Worm (Caenorhabditis elegans) whole organism, midembryonic: ENCODE data around the gene abch-1.

Source experiments
- flt-1 ChIP-seq: fragments of 200-800 bp; sonication (Bioruptor generic); IDR thresholded peaks from 2 replicates; pipeline ENCODE4 v1.3.6; 2022; ENCODE audit warnings: missing genetic modification characterization, missing compliant biosample characterization
- klf-2 ChIP-seq: fragments of 200-800 bp; sonication (Bioruptor generic); conservative IDR thresholded peaks from 2 replicates; pipeline ENCODE4 v1.3.6; 2022; ENCODE audit warnings: missing genetic modification reagents, missing genetic modification characterization, missing compliant biosample characterization
- med-1 ChIP-seq: sonication (generic microtip); optimal IDR thresholded peaks from 2 replicates; lab custom pipeline; 2017; ENCODE audit warnings: missing genetic modification characterization, mild to moderate bottlenecking, missing compliant biosample characterization, antibody characterized with exemption, missing genetic modification reagents; ENCODE audit not compliant: insufficient read depth

- TF ChIP-seq med-1 (GFP tag; lab: Kevin White, UChicago) (no peak), flt-1 (GFP tag; lab: Robert Waterston, UW) (no peak), klf-2 (GFP tag; lab: Robert Waterston, UW) (no peak)
Observed at ce11 chrII:6516276-6516675, 15.2 kb downstream of the abch-1 start, which contains the start of gene C56E6.7.
